Fruit fly (Drosophila melanogaster) whole organism, embryonic: ENCODE results near the gene CG17202.

Experiments
- Abd-B ChIP-seq: fragments of 200-800 bp; sonication (Bioruptor generic); optimal IDR thresholded peaks from 2 replicates; lab custom pipeline; 2018; ENCODE audit warnings: missing biosample characterization, mild to moderate bottlenecking, missing genetic modification characterization, moderate library complexity
- Atf3 ChIP-seq: fragments of 200-800 bp; sonication (Bioruptor generic); optimal IDR thresholded peaks from 3 replicates; lab custom pipeline; 2016; ENCODE audit warnings: missing biosample characterization, missing genetic modification characterization
- Atf6 ChIP-seq: fragments of 200-800 bp; sonication (Bioruptor generic); IDR thresholded peaks from 2 replicates; pipeline ENCODE4 v1.3.6; 2022; ENCODE audit warnings: missing biosample characterization, missing genetic modification characterization
- CG12659 ChIP-seq: fragments of 200-800 bp; sonication (Bioruptor generic); optimal IDR thresholded peaks from 3 replicates; lab custom pipeline; 2017; ENCODE audit warnings: mild to moderate bottlenecking, missing biosample characterization, missing genetic modification reagents, missing genetic modification characterization
- CG12744 ChIP-seq: fragments of 200-800 bp; sonication (Bioruptor generic); optimal IDR thresholded peaks from 2 replicates; lab custom pipeline; 2016; ENCODE audit warnings: missing biosample characterization, missing genetic modification characterization
- CG1529 ChIP-seq: fragments of 200-800 bp; sonication (Bioruptor generic); optimal IDR thresholded peaks from 3 replicates; lab custom pipeline; 2018; ENCODE audit warnings: missing biosample characterization, missing genetic modification characterization
- CG15601 ChIP-seq: fragments of 200-800 bp; sonication (Bioruptor generic); optimal IDR thresholded peaks from 3 replicates; lab custom pipeline; 2019; ENCODE audit warnings: missing biosample characterization, mild to moderate bottlenecking, missing genetic modification characterization, moderate library complexity
- CG1603 ChIP-seq: fragments of 200-800 bp; sonication (Bioruptor generic); optimal IDR thresholded peaks from 2 replicates; lab custom pipeline; 2019; ENCODE audit warnings: missing biosample characterization, mild to moderate bottlenecking, missing genetic modification characterization, moderate library complexity
- CG16779 ChIP-seq: fragments of 200-800 bp; sonication (Bioruptor generic); IDR thresholded peaks from 2 replicates; pipeline ENCODE4 v1.3.6; 2022; ENCODE audit warnings: missing biosample characterization, missing genetic modification characterization
- CG17328 ChIP-seq: fragments of 200-800 bp; sonication (Bioruptor generic); IDR thresholded peaks from 2 replicates; pipeline ENCODE4 v1.3.6; 2022; ENCODE audit warnings: missing biosample characterization, missing genetic modification characterization
- CG17802 ChIP-seq: fragments of 200-800 bp; sonication (Bioruptor generic); optimal IDR thresholded peaks from 2 replicates; lab custom pipeline; 2018; ENCODE audit warnings: missing biosample characterization, mild to moderate bottlenecking, missing genetic modification characterization, moderate library complexity
- CG1832 ChIP-seq: fragments of 200-800 bp; sonication (Bioruptor generic); optimal IDR thresholded peaks from 2 replicates; lab custom pipeline; 2017; ENCODE audit warnings: missing biosample characterization, mild to moderate bottlenecking, missing genetic modification characterization, inconsistent platforms
- CG31388 ChIP-seq: fragments of 200-800 bp; sonication (Bioruptor generic); optimal IDR thresholded peaks from 2 replicates; lab custom pipeline; 2016; ENCODE audit warnings: missing biosample characterization, missing genetic modification characterization
- CG33557 ChIP-seq: fragments of 200-800 bp; sonication (Bioruptor generic); optimal IDR thresholded peaks from 2 replicates; lab custom pipeline; 2019; ENCODE audit warnings: missing biosample characterization, mild to moderate bottlenecking, missing genetic modification characterization, moderate library complexity
- CG4730 ChIP-seq: fragments of 200-800 bp; sonication (Bioruptor generic); IDR thresholded peaks from 2 replicates; pipeline ENCODE4 v1.3.6; 2022; ENCODE audit warnings: missing biosample characterization, missing genetic modification characterization
- CG7963 ChIP-seq: fragments of 200-800 bp; sonication (Bioruptor generic); IDR thresholded peaks from 3 replicates; pipeline ENCODE4 v1.3.6; 2022; ENCODE audit warnings: missing biosample characterization, missing genetic modification characterization; ENCODE audit not compliant: partially characterized antibody
- CoRest ChIP-seq: fragments of 200-800 bp; sonication (Bioruptor generic); optimal IDR thresholded peaks from 3 replicates; lab custom pipeline; 2018; ENCODE audit warnings: missing biosample characterization, mild to moderate bottlenecking, missing genetic modification characterization, moderate library complexity
- D ChIP-seq, 2 experiments: fragments of 200-800 bp in 1 of 2; fragments of >200 bp in 1 of 2; sonication (Bioruptor generic) in 1 of 2; optimal IDR thresholded peaks; 2 replicates in 1 of 2; 3 replicates in 1 of 2; lab custom pipeline; 2017; ENCODE audit warnings: mild to moderate bottlenecking in 1 of 2, missing biosample characterization in 1 of 2, missing genetic modification characterization in 1 of 2, missing genetic modification reagents in 1 of 2
- D19A ChIP-seq: fragments of 200-800 bp; optimal IDR thresholded peaks from 3 replicates; lab custom pipeline; 2019; ENCODE audit warnings: missing biosample characterization, mild to moderate bottlenecking, missing genetic modification characterization, moderate library complexity
- Dp ChIP-seq: fragments of 200-800 bp; sonication (Bioruptor generic); optimal IDR thresholded peaks from 2 replicates; lab custom pipeline; 2018; ENCODE audit warnings: missing biosample characterization, mild to moderate bottlenecking, missing genetic modification characterization, moderate library complexity
- Gsc ChIP-seq: fragments of 200-800 bp; sonication (Bioruptor generic); IDR thresholded peaks from 2 replicates; pipeline ENCODE4 v1.3.6; 2022; ENCODE audit warnings: missing biosample characterization, missing genetic modification characterization
- HLHmδ ChIP-seq: fragments of 200-800 bp; sonication (Bioruptor generic); optimal IDR thresholded peaks from 2 replicates; lab custom pipeline; 2018; ENCODE audit warnings: missing biosample characterization, mild to moderate bottlenecking, missing genetic modification characterization, moderate library complexity
- HmgD ChIP-seq: fragments of 200-800 bp; sonication (Bioruptor generic); optimal IDR thresholded peaks from 3 replicates; lab custom pipeline; 2016; ENCODE audit warnings: missing biosample characterization, missing genetic modification characterization
- Hr51 ChIP-seq, 2 experiments: fragments of 200-800 bp; sonication (Bioruptor generic); optimal IDR thresholded peaks; 2 replicates in 1 of 2; 3 replicates in 1 of 2; lab custom pipeline; 2016 to 2018; ENCODE audit warnings: missing biosample characterization in 2 of 2, missing genetic modification characterization in 2 of 2, mild to moderate bottlenecking in 1 of 2, moderate library complexity in 1 of 2
- Hr78 ChIP-seq, 2 experiments: fragments of 200-800 bp in 1 of 2; fragments of >200 bp in 1 of 2; sonication (Bioruptor generic) in 1 of 2; optimal IDR thresholded peaks; 2 replicates each; lab custom pipeline; 2017 to 2019; ENCODE audit warnings: missing biosample characterization in 2 of 2, missing genetic modification characterization in 2 of 2, mild to moderate bottlenecking in 1 of 2, moderate library complexity in 1 of 2
- Mad ChIP-seq: fragments of 200-800 bp; sonication (Bioruptor generic); optimal IDR thresholded peaks from 2 replicates; lab custom pipeline; 2016; ENCODE audit warnings: missing biosample characterization, missing genetic modification characterization
- Rfx ChIP-seq: fragments of 200-800 bp; sonication (Bioruptor generic); IDR thresholded peaks from 2 replicates; pipeline ENCODE4 v1.3.6; 2022; ENCODE audit warnings: missing biosample characterization, missing genetic modification characterization
- Side ChIP-seq: fragments of 200-800 bp; sonication (Bioruptor generic); optimal IDR thresholded peaks from 2 replicates; lab custom pipeline; 2016; ENCODE audit warnings: missing biosample characterization, missing genetic modification characterization
- Six4 ChIP-seq: fragments of 200-800 bp; sonication (Bioruptor generic); optimal IDR thresholded peaks from 2 replicates; lab custom pipeline; 2016; ENCODE audit warnings: missing biosample characterization, missing genetic modification characterization
- TFAM ChIP-seq: fragments of 200-800 bp; sonication (Bioruptor generic); optimal IDR thresholded peaks from 2 replicates; lab custom pipeline; 2017; ENCODE audit warnings: missing biosample characterization, missing genetic modification characterization, inconsistent platforms
- ab ChIP-seq: fragments of 200-800 bp; sonication (Bioruptor generic); optimal IDR thresholded peaks from 2 replicates; lab custom pipeline; 2016; ENCODE audit warnings: missing biosample characterization, missing genetic modification characterization
- br ChIP-seq: fragments of >200 bp; optimal IDR thresholded peaks from 2 replicates; lab custom pipeline; 2017
- corto ChIP-seq: fragments of 200-800 bp; sonication (Bioruptor generic); optimal IDR thresholded peaks from 2 replicates; lab custom pipeline; 2016; ENCODE audit warnings: missing biosample characterization, mild to moderate bottlenecking, missing genetic modification characterization, moderate library complexity
- disco-r ChIP-seq: fragments of 200-800 bp; sonication (Bioruptor generic); optimal IDR thresholded peaks from 2 replicates; lab custom pipeline; 2016; ENCODE audit warnings: missing biosample characterization, missing genetic modification characterization
- ems ChIP-seq: fragments of 200-800 bp; sonication (Bioruptor generic); optimal IDR thresholded peaks from 3 replicates; lab custom pipeline; 2016; ENCODE audit warnings: missing biosample characterization, missing genetic modification characterization
- gcm ChIP-seq: fragments of 200-800 bp; sonication (Bioruptor generic); optimal IDR thresholded peaks from 2 replicates; lab custom pipeline; 2019; ENCODE audit warnings: missing biosample characterization, mild to moderate bottlenecking, missing genetic modification characterization, moderate library complexity
- grn ChIP-seq: fragments of 200-800 bp; sonication (Bioruptor generic); optimal IDR thresholded peaks from 3 replicates; lab custom pipeline; 2017; ENCODE audit warnings: missing biosample characterization, missing genetic modification characterization
- ham ChIP-seq: fragments of 200-800 bp; sonication (Bioruptor generic); IDR thresholded peaks from 2 replicates; pipeline ENCODE4 v1.3.6; 2022; ENCODE audit warnings: missing biosample characterization, missing genetic modification characterization
- jigr1 ChIP-seq: fragments of 200-800 bp; sonication (Bioruptor generic); IDR thresholded peaks from 3 replicates; pipeline ENCODE4 v1.3.6; 2022; ENCODE audit warnings: missing biosample characterization, missing genetic modification characterization
- kah ChIP-seq: fragments of 200-800 bp; sonication (Bioruptor generic); optimal IDR thresholded peaks from 2 replicates; lab custom pipeline; 2018; ENCODE audit warnings: missing biosample characterization, mild to moderate bottlenecking, missing genetic modification characterization
- nom ChIP-seq: fragments of 200-800 bp; sonication (Bioruptor generic); optimal IDR thresholded peaks from 2 replicates; lab custom pipeline; 2017; ENCODE audit warnings: missing biosample characterization, missing genetic modification characterization, mild to moderate bottlenecking, moderate library complexity, missing genetic modification reagents
- pum ChIP-seq: fragments of 200-800 bp; sonication (Bioruptor generic); optimal IDR thresholded peaks from 2 replicates; lab custom pipeline; 2016; ENCODE audit warnings: missing biosample characterization, missing genetic modification characterization
- scrt ChIP-seq: fragments of 200-800 bp; sonication (Bioruptor generic); optimal IDR thresholded peaks from 2 replicates; lab custom pipeline; 2018; ENCODE audit warnings: missing biosample characterization, mild to moderate bottlenecking, missing genetic modification characterization, moderate library complexity
- sd ChIP-seq: fragments of 200-800 bp; sonication (Bioruptor generic); optimal IDR thresholded peaks from 3 replicates; lab custom pipeline; 2018; ENCODE audit warnings: missing biosample characterization, mild to moderate bottlenecking, missing genetic modification characterization, moderate library complexity
- sima ChIP-seq: fragments of 200-800 bp; sonication (Bioruptor generic); optimal IDR thresholded peaks from 2 replicates; lab custom pipeline; 2016; ENCODE audit warnings: missing biosample characterization, missing genetic modification characterization
- sisA ChIP-seq: fragments of 200-800 bp; sonication (Bioruptor generic); IDR thresholded peaks from 2 replicates; pipeline ENCODE4 v1.3.6; 2022; ENCODE audit warnings: missing biosample characterization, missing genetic modification characterization
- sug ChIP-seq: fragments of 200-800 bp; optimal IDR thresholded peaks from 2 replicates; lab custom pipeline; 2019; ENCODE audit warnings: missing biosample characterization, mild to moderate bottlenecking, missing genetic modification characterization, moderate library complexity
- tap ChIP-seq: fragments of 200-800 bp; optimal IDR thresholded peaks from 3 replicates; lab custom pipeline; 2019; ENCODE audit warnings: missing biosample characterization, mild to moderate bottlenecking, missing genetic modification characterization, moderate library complexity
- wdn ChIP-seq: fragments of 200-800 bp; sonication (Bioruptor generic); IDR thresholded peaks from 2 replicates; pipeline ENCODE4 v1.3.6; 2022; ENCODE audit warnings: missing biosample characterization, missing genetic modification characterization
- zf30C ChIP-seq: fragments of 200-800 bp; sonication (Bioruptor generic); optimal IDR thresholded peaks from 3 replicates; lab custom pipeline; 2018; ENCODE audit warnings: missing biosample characterization, mild to moderate bottlenecking, missing genetic modification characterization

CG17202 gene

DNA sequence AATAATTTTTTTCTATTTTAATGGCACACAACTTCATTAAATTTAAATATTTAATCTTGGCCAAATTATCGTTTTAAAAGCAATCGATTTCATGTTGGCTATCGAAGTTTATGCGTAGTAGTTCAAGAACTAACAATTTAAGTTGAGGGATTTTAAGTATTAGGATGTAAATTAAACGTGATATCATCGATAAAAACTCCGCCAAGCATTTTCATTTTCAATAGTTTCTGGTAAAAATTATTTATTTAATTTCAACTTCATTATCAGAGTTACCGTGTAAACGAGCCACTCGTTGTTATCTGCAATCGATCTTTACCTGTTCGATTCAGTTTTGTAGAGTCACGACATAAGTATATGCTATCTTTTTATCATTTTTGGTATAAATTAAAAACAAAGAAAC is 19.6 kb upstream of the CG17202 start (continued):
- peak; percentile 98 for TF ChIP-seq grn (GFP tag; lab: Kevin White, UChicago)
- peak; percentile 94 for TF ChIP-seq CG12744 (GFP tag; lab: Kevin White, UChicago)
- peak; percentile 89 for TF ChIP-seq sisA (GFP tag; lab: Robert Waterston, UW)
- TF ChIP-seq gcm = peak; percentile 98
- peak; percentile 92 to 99 for TF ChIP-seq Hr51 (GFP tag; optimal IDR thresholded peaks at IDR 0.05; lab: Kevin White, UChicago)
- TF ChIP-seq Hr78 (GFP tag; optimal IDR thresholded peaks at IDR 0.05; lab: Kevin White, UChicago) = peak in 1 of 2 experiments; percentile 89
- peak; percentile 97 for TF ChIP-seq ems (GFP tag; lab: Kevin White, UChicago)
- TF ChIP-seq Mad (GFP tag; lab: Kevin White, UChicago) = peak; percentile 94
- peak; percentile 89 for TF ChIP-seq CG17802 (tag; lab: Kevin White, UChicago)
- TF ChIP-seq HmgD (GFP tag; lab: Kevin White, UChicago) = peak; percentile 93
- peak; percentile 92 for TF ChIP-seq CG16779 (GFP tag; lab: Robert Waterston, UW)
- TF ChIP-seq nom (GFP tag; lab: Kevin White, UChicago) = peak; percentile 99
- peak; percentile 97 for TF ChIP-seq CG1603 (tag; lab: Kevin White, UChicago)
- TF ChIP-seq disco-r (GFP tag; lab: Kevin White, UChicago) = peak; percentile 86
- TF ChIP-seq kah (GFP tag; lab: Kevin White, UChicago) = peak; percentile 97
- TF ChIP-seq CG31388 = peak; percentile 97
- TF ChIP-seq Atf6 = peak; percentile 96
- TF ChIP-seq CG1832 = no peak
- no peak for TF ChIP-seq br (lab: Kevin White, UChicago)
- TF ChIP-seq TFAM (GFP tag; lab: Kevin White, UChicago) = peak; percentile 94
- peak; percentile 82 for TF ChIP-seq corto (GFP tag; lab: Kevin White, UChicago)
- peak; percentile 73 for TF ChIP-seq ab (GFP tag; lab: Kevin White, UChicago)
- TF ChIP-seq Six4 = peak; percentile 99
- peak; percentile 96 for TF ChIP-seq CG1529 (GFP tag; lab: Kevin White, UChicago)
- peak; percentile 99 for TF ChIP-seq scrt (GFP tag; lab: Kevin White, UChicago)
- peak; percentile 39 for TF ChIP-seq zf30C (GFP tag; lab: Kevin White, UChicago)
- peak; percentile 99 for TF ChIP-seq D19A (tag; lab: Kevin White, UChicago)
- TF ChIP-seq wdn = peak; percentile 93
- peak; percentile 90 for TF ChIP-seq pum (GFP tag; lab: Kevin White, UChicago)
- TF ChIP-seq ham (GFP tag; lab: Robert Waterston, UW) = peak; percentile 57; the same call in 1 of the 2 replicates
- TF ChIP-seq sug (tag; lab: Kevin White, UChicago) = peak; percentile 97
- TF ChIP-seq CG17328 (GFP tag; lab: Robert Waterston, UW) = peak; percentile 98
- TF ChIP-seq jigr1 (GFP tag; lab: Robert Waterston, UW) = peak; percentile 76; the same call in 2 of the 3 replicates
- peak; percentile 99 for TF ChIP-seq CG33557 (GFP tag; lab: Kevin White, UChicago)
- TF ChIP-seq tap = peak; percentile 99
- peak; percentile 99 for TF ChIP-seq CoRest (tag; lab: Kevin White, UChicago)
- TF ChIP-seq CG4730 (GFP tag; lab: Robert Waterston, UW) = peak; percentile 86
- peak; percentile 98 for TF ChIP-seq CG15601 (tag; lab: Kevin White, UChicago)
- TF ChIP-seq Atf3 (GFP tag; lab: Kevin White, UChicago) = peak; percentile 92
- TF ChIP-seq Gsc (GFP tag; lab: Robert Waterston, UW) = no peak
- no peak for TF ChIP-seq HLHmδ (GFP tag; lab: Kevin White, UChicago)
- peak; percentile 47 for TF ChIP-seq Dp
- peak; percentile 88 for TF ChIP-seq sd (tag; lab: Kevin White, UChicago)
- peak; percentile 91 for TF ChIP-seq sima
- no peak for TF ChIP-seq D (optimal IDR thresholded peaks at IDR 0.05; lab: Kevin White, UChicago)
- peak; percentile 96 for TF ChIP-seq D (GFP tag; optimal IDR thresholded peaks at IDR 0.05; lab: Kevin White, UChicago)
- TF ChIP-seq Rfx (GFP tag; lab: Robert Waterston, UW) = peak; percentile 97
- peak; percentile 92 for TF ChIP-seq Side
- peak; percentile 94 for TF ChIP-seq Abd-B (GFP tag; lab: Kevin White, UChicago)
- peak; percentile 97 for TF ChIP-seq CG12659
- no peak for TF ChIP-seq CG7963 (GFP tag; lab: Robert Waterston, UW)
